Fruit fly (Drosophila melanogaster): ENCODE measurements around the gene CG7164.

CG7164 gene

DNA sequence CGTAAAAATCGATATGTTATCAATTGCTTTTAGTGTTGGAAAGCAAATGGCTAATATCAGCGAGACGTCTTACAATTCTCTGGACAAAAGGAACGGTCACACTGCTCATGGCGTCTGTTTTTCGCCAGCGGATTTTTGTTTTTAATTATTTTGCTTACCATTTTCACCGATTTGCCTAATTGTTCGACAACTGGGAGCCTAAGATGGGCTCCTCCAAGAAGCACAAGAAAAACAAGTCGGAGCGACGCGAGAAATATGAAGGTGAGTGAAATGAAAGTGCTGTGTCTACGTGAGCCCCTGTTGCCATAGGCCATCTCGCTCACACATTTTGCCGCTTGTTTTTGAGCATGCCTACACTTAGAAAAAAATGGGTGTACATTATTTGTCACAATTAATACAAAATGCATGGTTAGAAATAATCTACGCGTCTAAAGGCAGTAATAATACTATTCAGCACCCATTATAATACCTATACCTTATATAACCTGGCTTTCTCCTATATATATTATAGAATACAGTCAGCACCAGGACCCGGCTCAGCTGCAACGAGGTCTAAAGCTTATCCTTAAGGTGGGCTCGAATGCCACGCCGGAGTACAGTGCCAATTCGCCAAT lies 1.6 kb downstream of the CG7164 start, which contains the start of gene Brd7-9:
Gene Brd7-9, plus strand, starts transcription at position 78 of the 614 bp plus-strand sequence.
- peak; percentile 40 for TF ChIP-seq CG11902 (GFP tag; optimal IDR thresholded peaks at IDR 0.05)
- peak; percentile 43 for TF ChIP-seq fd59A (GFP tag; optimal IDR thresholded peaks at IDR 0.05)
- TF ChIP-seq CG8119 (GFP tag; IDR thresholded peaks at IDR 0.05) = peak; percentile 91
- peak; percentile 50 for TF ChIP-seq Lpt (GFP tag; optimal IDR thresholded peaks at IDR 0.05)
- peak; percentile 69 for TF ChIP-seq Eip75B (GFP tag; optimal IDR thresholded peaks at IDR 0.05)
- peak; percentile 70 for TF ChIP-seq CG31627 (GFP tag; optimal IDR thresholded peaks at IDR 0.05)
- peak; percentile 3 for TF ChIP-seq CG4318 (GFP tag; optimal IDR thresholded peaks at IDR 0.05)
- peak; percentile 50 for TF ChIP-seq spab (GFP tag; optimal IDR thresholded peaks at IDR 0.05)
- peak; percentile 58 for TF ChIP-seq fd85E (GFP tag; optimal IDR thresholded peaks at IDR 0.05)
- peak; percentile 71 for TF ChIP-seq lz (GFP tag; optimal IDR thresholded peaks at IDR 0.05)
- peak; percentile 28 for TF ChIP-seq Sox15 (GFP tag; optimal IDR thresholded peaks at IDR 0.05)
- peak; percentile 90 for TF ChIP-seq CG6163 (GFP tag; IDR thresholded peaks at IDR 0.05)
- TF ChIP-seq net (GFP tag; optimal IDR thresholded peaks at IDR 0.05) = peak; percentile 87
- no peak for TF ChIP-seq CG6808 (GFP tag; optimal IDR thresholded peaks at IDR 0.05)
- TF ChIP-seq Eip93F (GFP tag; optimal IDR thresholded peaks at IDR 0.05) = peak; percentile 19
- peak; percentile 67 for TF ChIP-seq OdsH (GFP tag; optimal IDR thresholded peaks at IDR 0.05)
- TF ChIP-seq vri (GFP tag; optimal IDR thresholded peaks at IDR 0.05) = no peak
- peak; percentile 61 for TF ChIP-seq CG10631 (GFP tag; optimal IDR thresholded peaks at IDR 0.05)
- TF ChIP-seq CG3032 (tag; optimal IDR thresholded peaks at IDR 0.05) = peak; percentile 62
- peak; percentile 18 for TF ChIP-seq CG8319 (GFP tag; optimal IDR thresholded peaks at IDR 0.05)
- TF ChIP-seq CG34406 (GFP tag; optimal IDR thresholded peaks at IDR 0.05) = peak; percentile 67
- TF ChIP-seq Sox14 (GFP tag; optimal IDR thresholded peaks at IDR 0.05) = peak; percentile 74
- peak in 1 of 2 experiments; percentile 28 for TF ChIP-seq salr (GFP tag; optimal IDR thresholded peaks at IDR 0.05)
- TF ChIP-seq Hr4 (GFP tag; optimal IDR thresholded peaks at IDR 0.05) = peak; percentile 75
- TF ChIP-seq CG11762 (GFP tag; optimal IDR thresholded peaks at IDR 0.05; ENCODE audit: insufficient read depth) = peak; percentile 66
- TF ChIP-seq fkh (GFP tag; optimal IDR thresholded peaks at IDR 0.05) = no peak
- peak; percentile 76 for TF ChIP-seq Smox (GFP tag; optimal IDR thresholded peaks at IDR 0.05)
- TF ChIP-seq svp (GFP tag) = peak; percentile 85
- peak; percentile 72 for TF ChIP-seq pdm3 (GFP tag; optimal IDR thresholded peaks at IDR 0.05)
- peak; percentile 93 for TF ChIP-seq CG15336 (GFP tag; IDR thresholded peaks at IDR 0.05)
- TF ChIP-seq ss (GFP tag; optimal IDR thresholded peaks at IDR 0.05) = no peak
- TF ChIP-seq CG10669 (GFP tag; optimal IDR thresholded peaks at IDR 0.05) = peak; percentile 75
- peak; percentile 81 for TF ChIP-seq Sox102F (GFP tag; optimal IDR thresholded peaks at IDR 0.05)
- no peak for TF ChIP-seq CG9139 (GFP tag; optimal IDR thresholded peaks at IDR 0.05)
- peak; percentile 73 for TF ChIP-seq CG7368 (GFP tag; optimal IDR thresholded peaks at IDR 0.05)
- TF ChIP-seq Hr39 (GFP tag; optimal IDR thresholded peaks at IDR 0.05) = peak; percentile 58
- no peak for TF ChIP-seq dsx (GFP tag; optimal IDR thresholded peaks at IDR 0.05; ENCODE audit: poor library complexity, severe bottlenecking)
- peak; percentile 75 for TF ChIP-seq achi (GFP tag; optimal IDR thresholded peaks at IDR 0.05)
- peak; percentile 94 for TF ChIP-seq Eip78C (GFP tag)
- TF ChIP-seq acj6 (GFP tag; optimal IDR thresholded peaks at IDR 0.05) = peak; percentile 71
- peak; percentile 73 for TF ChIP-seq CG11294 (GFP tag; IDR thresholded peaks at IDR 0.05)
- peak; percentile 77 for TF ChIP-seq topi (GFP tag; optimal IDR thresholded peaks at IDR 0.05)
- TF ChIP-seq CG6792 (GFP tag; optimal IDR thresholded peaks at IDR 0.05) = peak; percentile 67
- peak; percentile 80 for TF ChIP-seq esn (GFP tag; optimal IDR thresholded peaks at IDR 0.05)
- peak; percentile 67 for TF ChIP-seq Gug (GFP tag; IDR thresholded peaks at IDR 0.05)
- TF ChIP-seq Ets96B (tag; optimal IDR thresholded peaks at IDR 0.05) = peak; percentile 72
- no peak for TF ChIP-seq Hr38 (GFP tag; optimal IDR thresholded peaks at IDR 0.05)
- no peak for TF ChIP-seq CG6276 (GFP tag; optimal IDR thresholded peaks at IDR 0.05)
- TF ChIP-seq eg (GFP tag; IDR thresholded peaks at IDR 0.05) = peak; percentile 92
- TF ChIP-seq CG16779 (tag; optimal IDR thresholded peaks at IDR 0.05) = peak; percentile 50
- TF ChIP-seq CG6854 (GFP tag; optimal IDR thresholded peaks at IDR 0.05) = no peak
